Comparison of ENCODE assay signal across 1 fruit fly cellular context in genomic region chr3L:13049671-13050070, dm6.
TF ChIP-seq lines count a peak whose summit lies in the region.

No protein-coding gene starts in this region.

TF ChIP-seq in whole organism, embryonic, 481 proteins besides CTCF, POLR2A, EP300 and RAD21 (continued from another document):
- no peak for TF ChIP-seq CG3065 (GFP tag; optimal IDR thresholded peaks at IDR 0.05; lab: Kevin White, UChicago)
- no peak for TF ChIP-seq CG4730 (GFP tag; IDR thresholded peaks at IDR 0.05; lab: Robert Waterston, UW)
- no peak for TF ChIP-seq CG32767 (GFP tag; IDR thresholded peaks at IDR 0.05; lab: Robert Waterston, UW)
- TF ChIP-seq nmo (GFP tag; optimal IDR thresholded peaks at IDR 0.05; lab: Kevin White, UChicago), result peak; percentile 30
- TF ChIP-seq Opbp (GFP tag; IDR thresholded peaks at IDR 0.05; lab: Robert Waterston, UW; ENCODE audit: partially characterized antibody), result no peak
- no peak for TF ChIP-seq CG17359 (tag; optimal IDR thresholded peaks at IDR 0.05; lab: Kevin White, UChicago)
- TF ChIP-seq fru (optimal IDR thresholded peaks at IDR 0.05; lab: Kevin White, UChicago), result no peak
- peak; percentile 83 for TF ChIP-seq zen (tag; optimal IDR thresholded peaks at IDR 0.05; lab: Kevin White, UChicago)
- peak; percentile 14; the same call in 1 of the 2 replicates for TF ChIP-seq chm (GFP tag; IDR thresholded peaks at IDR 0.05; lab: Robert Waterston, UW)
- TF ChIP-seq CG6254 (GFP tag; optimal IDR thresholded peaks at IDR 0.05; lab: Kevin White, UChicago), result no peak
- no peak for TF ChIP-seq luna (GFP tag; optimal IDR thresholded peaks at IDR 0.05; lab: Kevin White, UChicago)
- no peak for TF ChIP-seq BtbVII (GFP tag; optimal IDR thresholded peaks at IDR 0.05; lab: Kevin White, UChicago)
- no peak for TF ChIP-seq CG16813 (GFP tag; IDR thresholded peaks at IDR 0.05; lab: Robert Waterston, UW; ENCODE audit: partially characterized antibody)
- TF ChIP-seq ac (GFP tag; optimal IDR thresholded peaks at IDR 0.05; lab: Kevin White, UChicago), result peak; percentile 11
- TF ChIP-seq al (GFP tag; IDR thresholded peaks at IDR 0.05; lab: Robert Waterston, UW), result no peak
- TF ChIP-seq sens (GFP tag; lab: Kevin White, UChicago), result peak; percentile 64
- TF ChIP-seq toy (GFP tag; IDR thresholded peaks at IDR 0.05; lab: Robert Waterston, UW), result no peak
- no peak for TF ChIP-seq Nf-YB (GFP tag; optimal IDR thresholded peaks at IDR 0.05; lab: Kevin White, UChicago)
- no peak for TF ChIP-seq eyg (GFP tag; optimal IDR thresholded peaks at IDR 0.05; lab: Kevin White, UChicago)
- no peak for TF ChIP-seq CG14014 (GFP tag; IDR thresholded peaks at IDR 0.05; lab: Robert Waterston, UW)
- TF ChIP-seq fu2 (GFP tag; optimal IDR thresholded peaks at IDR 0.05; lab: Kevin White, UChicago), result no peak
- no peak for TF ChIP-seq NC2α (GFP tag; optimal IDR thresholded peaks at IDR 0.05; lab: Kevin White, UChicago)
- no peak for TF ChIP-seq klu (GFP tag; IDR thresholded peaks at IDR 0.05; lab: Robert Waterston, UW)
- TF ChIP-seq Neu2 (GFP tag; optimal IDR thresholded peaks at IDR 0.05; lab: Kevin White, UChicago; ENCODE audit: borderline replicate concordance), result no peak
- TF ChIP-seq CG33557 (GFP tag; optimal IDR thresholded peaks at IDR 0.05; lab: Kevin White, UChicago), result no peak
- TF ChIP-seq Sox102F (GFP tag; optimal IDR thresholded peaks at IDR 0.05; lab: Kevin White, UChicago), result no peak
- TF ChIP-seq CG17328 (GFP tag; IDR thresholded peaks at IDR 0.05; lab: Robert Waterston, UW), result no peak
- TF ChIP-seq CG9727 (GFP tag; optimal IDR thresholded peaks at IDR 0.05; lab: Kevin White, UChicago), result peak; percentile 70
- TF ChIP-seq CG34224 (GFP tag; IDR thresholded peaks at IDR 0.05; lab: Robert Waterston, UW; ENCODE audit: partially characterized antibody), result no peak
- TF ChIP-seq mam (GFP tag; optimal IDR thresholded peaks at IDR 0.05; lab: Kevin White, UChicago), result no peak
- TF ChIP-seq vvl (GFP tag; IDR thresholded peaks at IDR 0.05; lab: Robert Waterston, UW), result no peak
- no peak for TF ChIP-seq crp (GFP tag; optimal IDR thresholded peaks at IDR 0.05; lab: Kevin White, UChicago)
- TF ChIP-seq H2.0 (GFP tag; IDR thresholded peaks at IDR 0.05; lab: Robert Waterston, UW), result no peak
- TF ChIP-seq pan (optimal IDR thresholded peaks at IDR 0.05; lab: Kevin White, UChicago), result no peak
- TF ChIP-seq pan (GFP tag; optimal IDR thresholded peaks at IDR 0.05 in 1 of 2, IDR thresholded peaks at IDR 0.05 in 1 of 2), result no peak
- no peak for TF ChIP-seq Oli (tag; optimal IDR thresholded peaks at IDR 0.05; lab: Kevin White, UChicago)
- no peak for TF ChIP-seq B-H1 (GFP tag; IDR thresholded peaks at IDR 0.05; lab: Robert Waterston, UW)
- TF ChIP-seq hkb (optimal IDR thresholded peaks at IDR 0.05; lab: Kevin White, UChicago), result no peak
- no peak for TF ChIP-seq hkb (GFP tag; IDR thresholded peaks at IDR 0.05; lab: Robert Waterston, UW)
- no peak for TF ChIP-seq ERR (GFP tag; optimal IDR thresholded peaks at IDR 0.05; lab: Kevin White, UChicago)
- peak; percentile 56 for TF ChIP-seq CG14710 (tag; optimal IDR thresholded peaks at IDR 0.05; lab: Kevin White, UChicago)
- TF ChIP-seq CG1603 (tag; optimal IDR thresholded peaks at IDR 0.05; lab: Kevin White, UChicago), result peak; percentile 8
- no peak for TF ChIP-seq Ets65A (GFP tag; lab: Kevin White, UChicago)
- TF ChIP-seq Blimp-1 (GFP tag; optimal IDR thresholded peaks at IDR 0.05; lab: Kevin White, UChicago), result no peak
- no peak for TF ChIP-seq prd (optimal IDR thresholded peaks at IDR 0.05; lab: Kevin White, UChicago)
- peak; percentile 4; the same call in 1 of the 3 replicates for TF ChIP-seq prd (GFP tag; IDR thresholded peaks at IDR 0.05; lab: Robert Waterston, UW)
- TF ChIP-seq CG30020 (tag; optimal IDR thresholded peaks at IDR 0.05; lab: Kevin White, UChicago), result no peak
- TF ChIP-seq Hand (GFP tag; optimal IDR thresholded peaks at IDR 0.05; lab: Kevin White, UChicago), result no peak
- TF ChIP-seq CG43689 (GFP tag; IDR thresholded peaks at IDR 0.05; lab: Robert Waterston, UW), result no peak
- peak; percentile 40 for TF ChIP-seq CG10267 (tag; optimal IDR thresholded peaks at IDR 0.05; lab: Kevin White, UChicago)
- TF ChIP-seq D19B (GFP tag; optimal IDR thresholded peaks at IDR 0.05; lab: Kevin White, UChicago), result no peak
- TF ChIP-seq CG13424 (tag; optimal IDR thresholded peaks at IDR 0.05; lab: Kevin White, UChicago), result no peak
- no peak for TF ChIP-seq CG2202 (tag; optimal IDR thresholded peaks at IDR 0.05; lab: Kevin White, UChicago)
- TF ChIP-seq D19A (tag; optimal IDR thresholded peaks at IDR 0.05; lab: Kevin White, UChicago), result peak; percentile 15
- TF ChIP-seq HLH4C (GFP tag; IDR thresholded peaks at IDR 0.05; lab: Robert Waterston, UW; ENCODE audit: partially characterized antibody), result no peak
- peak; percentile 1 for TF ChIP-seq grau (tag; optimal IDR thresholded peaks at IDR 0.05; lab: Kevin White, UChicago)
- no peak for TF ChIP-seq usp (GFP tag; optimal IDR thresholded peaks at IDR 0.05; lab: Kevin White, UChicago)
- no peak for TF ChIP-seq CG5953 (GFP tag; IDR thresholded peaks at IDR 0.05; lab: Robert Waterston, UW)
- no peak for TF ChIP-seq CG4282 (GFP tag; optimal IDR thresholded peaks at IDR 0.05; lab: Kevin White, UChicago)
- no peak for TF ChIP-seq Atf-2 (GFP tag; optimal IDR thresholded peaks at IDR 0.05; lab: Kevin White, UChicago)
- TF ChIP-seq Dip2 (GFP tag; IDR thresholded peaks at IDR 0.05; lab: Robert Waterston, UW), result no peak
- TF ChIP-seq CG14441 (GFP tag; IDR thresholded peaks at IDR 0.05; lab: Robert Waterston, UW), result no peak
- no peak for TF ChIP-seq sqz (GFP tag; optimal IDR thresholded peaks at IDR 0.05; lab: Kevin White, UChicago)
- TF ChIP-seq CG9437 (GFP tag; optimal IDR thresholded peaks at IDR 0.05; lab: Kevin White, UChicago), result no peak
- TF ChIP-seq CG11723 (GFP tag; optimal IDR thresholded peaks at IDR 0.05; lab: Kevin White, UChicago), result no peak
- TF ChIP-seq CG10979 (tag; optimal IDR thresholded peaks at IDR 0.05; lab: Kevin White, UChicago), result peak; percentile 52
- no peak for TF ChIP-seq Mrtf (GFP tag; IDR thresholded peaks at IDR 0.05; lab: Robert Waterston, UW)
- TF ChIP-seq unpg (GFP tag; optimal IDR thresholded peaks at IDR 0.05; lab: Kevin White, UChicago), result no peak
- no peak for TF ChIP-seq sob (GFP tag; IDR thresholded peaks at IDR 0.05; lab: Robert Waterston, UW)
- TF ChIP-seq B-H2 (GFP tag; optimal IDR thresholded peaks at IDR 0.05; lab: Kevin White, UChicago), result no peak
- no peak for TF ChIP-seq Sin3A (optimal IDR thresholded peaks at IDR 0.05; lab: Kevin White, UChicago)
- no peak for TF ChIP-seq CG13624 (GFP tag; optimal IDR thresholded peaks at IDR 0.05; lab: Kevin White, UChicago)
- no peak for TF ChIP-seq HLHmδ (GFP tag; optimal IDR thresholded peaks at IDR 0.05; lab: Kevin White, UChicago)
